Fruit fly (Drosophila melanogaster): ENCODE data around the gene S1P.

DNA sequence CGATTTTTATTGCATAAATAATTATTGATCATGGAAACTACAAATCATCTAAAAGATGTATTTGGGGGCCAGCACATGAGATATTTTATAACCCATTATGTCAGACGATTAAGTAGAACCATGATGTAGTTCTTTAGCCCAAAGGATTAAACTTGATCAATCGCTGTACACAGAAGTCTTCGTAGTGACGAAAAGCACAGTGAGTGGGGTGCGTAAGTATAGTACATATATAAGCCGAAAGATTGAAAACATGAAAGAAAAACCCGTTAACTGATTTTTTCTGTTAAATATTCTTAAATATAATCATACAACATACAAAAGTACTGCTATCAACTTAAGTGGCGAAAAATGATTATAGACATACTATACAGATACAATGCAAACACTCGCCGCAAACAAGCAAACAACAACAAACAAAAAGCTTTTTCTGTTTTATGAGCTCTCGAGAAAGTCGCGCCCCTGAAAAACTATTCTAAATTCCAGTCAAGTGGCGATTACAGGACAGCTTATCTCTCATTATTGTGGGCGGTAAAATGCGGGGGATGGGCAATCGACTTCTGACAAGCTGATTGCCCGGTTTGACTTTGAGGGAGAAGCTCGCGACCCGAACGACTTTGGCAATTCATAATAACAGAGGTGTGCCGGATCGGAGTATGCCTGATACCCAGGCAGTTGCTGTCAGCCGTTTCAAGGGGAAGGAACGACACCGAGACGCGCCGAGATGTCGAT lies 19.3 kb upstream of the S1P start, which contains the start of gene CG32444:
- TF ChIP-seq lola (GFP tag; optimal IDR thresholded peaks at IDR 0.05) (no peak), toy (GFP tag; IDR thresholded peaks at IDR 0.05) (no peak), ftz-f1 (GFP tag; optimal IDR thresholded peaks at IDR 0.05) (no peak), Spps (tag; optimal IDR thresholded peaks at IDR 0.05) (no peak), yki (optimal IDR thresholded peaks at IDR 0.05) (no peak), tgo (GFP tag; IDR thresholded peaks at IDR 0.05) (no peak), CG7987 (GFP tag; optimal IDR thresholded peaks at IDR 0.05) (no peak), CG9437 (GFP tag; optimal IDR thresholded peaks at IDR 0.05) (no peak), D (optimal IDR thresholded peaks at IDR 0.05) (no peak), D (GFP tag; optimal IDR thresholded peaks at IDR 0.05) (no peak), peb (GFP tag; IDR thresholded peaks at IDR 0.05) (no peak), CG17802 (tag; optimal IDR thresholded peaks at IDR 0.05) (no peak), prd (optimal IDR thresholded peaks at IDR 0.05) (no peak), prd (GFP tag; IDR thresholded peaks at IDR 0.05) (no peak), Ptx1 (GFP tag; IDR thresholded peaks at IDR 0.05) (no peak), CG2120 (GFP tag; optimal IDR thresholded peaks at IDR 0.05) (no peak)
